Worm (Caenorhabditis elegans) whole organism, late embryonic: ENCODE measurements around the gene fars-3.

Source experiments
- C08G9.2 ChIP-seq: sonication (generic microtip); optimal IDR thresholded peaks from 2 replicates; lab custom pipeline; 2016; ENCODE audit warnings: mild to moderate bottlenecking, missing genetic modification characterization, moderate library complexity, missing compliant biosample characterization
- K09A11.1 ChIP-seq: sonication (generic microtip); optimal IDR thresholded peaks from 2 replicates; lab custom pipeline; 2017; ENCODE audit warnings: antibody characterized with exemption, mild to moderate bottlenecking, missing genetic modification characterization, missing compliant biosample characterization; ENCODE audit not compliant: insufficient read depth
- T23F11.4 ChIP-seq: fragments of 200-800 bp; sonication (Bioruptor generic); optimal IDR thresholded peaks from 2 replicates; lab custom pipeline; 2018; ENCODE audit warnings: mild to moderate bottlenecking, missing genetic modification characterization, missing compliant biosample characterization
- ahr-1 ChIP-seq: sonication (generic microtip); optimal IDR thresholded peaks from 2 replicates; lab custom pipeline; 2016; ENCODE audit warnings: missing genetic modification characterization, missing compliant biosample characterization
- ceh-19 ChIP-seq: fragments of 200-800 bp; sonication (Bioruptor generic); optimal IDR thresholded peaks from 2 replicates; lab custom pipeline; 2018; ENCODE audit warnings: mild to moderate bottlenecking, missing genetic modification characterization, missing compliant biosample characterization
- ceh-30 ChIP-seq: fragments of 150-350 bp; optimal IDR thresholded peaks from 2 replicates; lab custom pipeline; 2014; ENCODE audit warnings: missing biosample characterization, missing genetic modification characterization
- ceh-31 ChIP-seq: sonication (generic microtip); optimal IDR thresholded peaks from 2 replicates; lab custom pipeline; 2016; ENCODE audit warnings: missing genetic modification characterization, missing compliant biosample characterization
- ceh-48 ChIP-seq: sonication (generic microtip); optimal IDR thresholded peaks from 2 replicates; lab custom pipeline; 2016; ENCODE audit warnings: missing genetic modification characterization, inconsistent platforms, missing compliant biosample characterization
- ceh-9 ChIP-seq: sonication (generic microtip); optimal IDR thresholded peaks from 2 replicates; lab custom pipeline; 2016; ENCODE audit warnings: mild to moderate bottlenecking, missing genetic modification characterization, inconsistent platforms, missing compliant biosample characterization
- dve-1 ChIP-seq: sonication (generic microtip); optimal IDR thresholded peaks from 2 replicates; lab custom pipeline; 2017; ENCODE audit warnings: antibody characterized with exemption, mild to moderate bottlenecking, missing genetic modification characterization, missing compliant biosample characterization
- elt-2 ChIP-seq: sonication (generic microtip); optimal IDR thresholded peaks from 2 replicates; lab custom pipeline; 2016; ENCODE audit warnings: missing genetic modification reagents, missing genetic modification characterization, missing compliant biosample characterization
- fkh-10 ChIP-seq: fragments of 150-350 bp; optimal IDR thresholded peaks from 2 replicates; lab custom pipeline; 2014; ENCODE audit warnings: missing biosample characterization, missing genetic modification reagents, missing genetic modification characterization
- hlh-13 ChIP-seq: fragments of 200-800 bp; sonication (Bioruptor generic); optimal IDR thresholded peaks from 2 replicates; lab custom pipeline; 2018; ENCODE audit warnings: mild to moderate bottlenecking, missing genetic modification characterization, missing compliant biosample characterization
- hlh-8 ChIP-seq: sonication (generic microtip); optimal IDR thresholded peaks from 2 replicates; lab custom pipeline; 2016; ENCODE audit warnings: missing genotype, missing genetic modification characterization, missing compliant biosample characterization
- lim-6 ChIP-seq: sonication (generic microtip); optimal IDR thresholded peaks from 2 replicates; lab custom pipeline; 2016; ENCODE audit warnings: missing genetic modification characterization, missing compliant biosample characterization
- lin-11 ChIP-seq: fragments of 200-800 bp; sonication (Bioruptor generic); optimal IDR thresholded peaks from 2 replicates; lab custom pipeline; 2018; ENCODE audit warnings: mild to moderate bottlenecking, missing genetic modification characterization, missing compliant biosample characterization
- madf-2 ChIP-seq: sonication (generic microtip); optimal IDR thresholded peaks from 2 replicates; lab custom pipeline; 2017; ENCODE audit warnings: missing genetic modification characterization, missing compliant biosample characterization
- mec-3 ChIP-seq: sonication (generic microtip); optimal IDR thresholded peaks from 2 replicates; lab custom pipeline; 2016; ENCODE audit warnings: borderline replicate concordance, missing genetic modification characterization, missing compliant biosample characterization
- nfya-1 ChIP-seq: sonication (generic microtip); optimal IDR thresholded peaks from 2 replicates; lab custom pipeline; 2017; ENCODE audit warnings: missing genetic modification characterization, mild to moderate bottlenecking, missing compliant biosample characterization, antibody characterized with exemption, moderate library complexity
- nhr-11 ChIP-seq: fragments of 150-350 bp; optimal IDR thresholded peaks from 2 replicates; lab custom pipeline; 2014; ENCODE audit warnings: missing biosample characterization, missing genetic modification characterization
- nhr-232 ChIP-seq: sonication (generic microtip); optimal IDR thresholded peaks from 2 replicates; lab custom pipeline; 2016; ENCODE audit warnings: missing genetic modification characterization, missing compliant biosample characterization
- pat-9 ChIP-seq: fragments of 200-800 bp; sonication (Bioruptor generic); optimal IDR thresholded peaks from 2 replicates; lab custom pipeline; 2018; ENCODE audit warnings: mild to moderate bottlenecking, missing genetic modification characterization, moderate library complexity, missing compliant biosample characterization
- pha-2 ChIP-seq: sonication (generic microtip); optimal IDR thresholded peaks from 2 replicates; lab custom pipeline; 2017; ENCODE audit warnings: mild to moderate bottlenecking, missing genetic modification characterization, missing compliant biosample characterization
- pha-4 ChIP-seq: fragments of 150-350 bp; optimal IDR thresholded peaks from 2 replicates; lab custom pipeline; 2018; ENCODE audit warnings: missing biosample characterization, missing genetic modification reagents, missing genetic modification characterization
- pqm-1 ChIP-seq: sonication (generic microtip); optimal IDR thresholded peaks from 2 replicates; lab custom pipeline; 2016; ENCODE audit warnings: missing genetic modification characterization, missing compliant biosample characterization
- pros-1 ChIP-seq: fragments of 150-350 bp; optimal IDR thresholded peaks from 2 replicates; lab custom pipeline; 2014; ENCODE audit warnings: missing biosample characterization, missing genetic modification reagents, missing genetic modification characterization
- ref-2 ChIP-seq: sonication (generic microtip); optimal IDR thresholded peaks from 2 replicates; lab custom pipeline; 2016; ENCODE audit warnings: missing genetic modification characterization, missing compliant biosample characterization
- rnt-1 ChIP-seq: sonication (generic microtip); optimal IDR thresholded peaks from 2 replicates; lab custom pipeline; 2016; ENCODE audit warnings: missing genetic modification characterization, missing compliant biosample characterization
- sox-4 ChIP-seq: sonication (generic microtip); optimal IDR thresholded peaks from 2 replicates; lab custom pipeline; 2017; ENCODE audit warnings: mild to moderate bottlenecking, missing genetic modification characterization, inconsistent platforms, missing compliant biosample characterization
- tbx-2 ChIP-seq: sonication (generic microtip); optimal IDR thresholded peaks from 2 replicates; lab custom pipeline; 2016; ENCODE audit warnings: missing genetic modification characterization, missing compliant biosample characterization
- tbx-7 ChIP-seq: sonication (generic microtip); optimal IDR thresholded peaks from 2 replicates; lab custom pipeline; 2016; ENCODE audit warnings: missing genotype, missing genetic modification characterization, missing compliant biosample characterization
- unc-3 ChIP-seq, 2 experiments: fragments of 200-800 bp in 1 of 2; sonication (Bioruptor generic) in 1 of 2; sonication (generic microtip) in 1 of 2; conservative IDR thresholded peaks in 1 of 2; optimal IDR thresholded peaks in 1 of 2; 2 replicates each; pipeline versions ENCODE4 v1.3.6 to Lab custom; 2016 to 2022; ENCODE audit warnings: missing compliant biosample characterization in 2 of 2, missing genetic modification characterization in 2 of 2, missing genetic modification reagents in 1 of 2
- unc-86 ChIP-seq: sonication (generic microtip); optimal IDR thresholded peaks from 2 replicates; lab custom pipeline; 2016; ENCODE audit warnings: missing genetic modification characterization, missing compliant biosample characterization
- zip-5 ChIP-seq: sonication (generic microtip); optimal IDR thresholded peaks from 2 replicates; lab custom pipeline; 2016; ENCODE audit warnings: missing genetic modification characterization, missing compliant biosample characterization

Gene fars-3

DNA sequence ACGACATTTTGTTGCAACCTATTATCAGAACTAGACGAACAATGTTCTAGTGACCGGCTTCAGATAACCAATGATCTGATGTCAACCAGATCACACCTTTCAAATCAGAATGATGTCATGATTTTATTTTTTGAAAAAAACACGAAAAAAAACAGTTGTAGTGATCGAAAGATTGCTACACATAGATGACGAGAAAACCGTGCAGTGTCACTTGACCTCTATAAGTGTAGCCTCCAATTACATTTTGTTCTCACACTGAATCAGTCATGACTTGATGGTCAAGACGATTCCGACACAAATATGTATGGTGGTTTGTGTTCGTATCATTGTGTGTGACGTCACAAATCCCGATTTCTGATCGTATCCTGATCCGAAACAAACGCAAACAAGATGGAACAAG is 24.6 kb upstream of the fars-3 start:
- TF ChIP-seq ceh-30 (tag; lab: Kevin White, UChicago) (no peak), dve-1 (tag; lab: Kevin White, UChicago) (no peak), pha-4 (tag; lab: Kevin White, UChicago) (no peak), ceh-9 (tag; lab: Kevin White, UChicago) (no peak)

ce11 chrII:8440792-8441191 is 23.9 kb upstream of the fars-3 start:
- TF ChIP-seq lim-6 (no peak), mec-3 (tag; lab: Kevin White, UChicago) (no peak), fkh-10 (GFP tag; lab: Kevin White, UChicago) (no peak), unc-3 (GFP tag; conservative IDR thresholded peaks at IDR 0.05; lab: Robert Waterston, UW) (no peak), unc-3 (tag; optimal IDR thresholded peaks at IDR 0.05; lab: Kevin White, UChicago) (no peak), pqm-1 (tag; lab: Kevin White, UChicago) (no peak), pat-9 (tag; lab: Kevin White, UChicago) (no peak), nhr-232 (tag; lab: Kevin White, UChicago) (no peak), ref-2 (tag; lab: Kevin White, UChicago) (no peak), ceh-31 (tag; lab: Kevin White, UChicago) (no peak), nhr-11 (tag; lab: Kevin White, UChicago) (no peak), ahr-1 (no peak)

- no peak for TF ChIP-seq ceh-19 (GFP tag; lab: Kevin White, UChicago)
- TF ChIP-seq pat-9 (tag; lab: Kevin White, UChicago), result no peak
- TF ChIP-seq ahr-1, result no peak
- no peak for TF ChIP-seq lin-11 (tag; lab: Kevin White, UChicago)
- no peak for TF ChIP-seq sox-4 (tag; lab: Kevin White, UChicago)
- TF ChIP-seq, all 69 proteins: peak for 0
These were observed 23.1 kb upstream of the fars-3 start for ce11 chrII:8441519-8441918.

DNA sequence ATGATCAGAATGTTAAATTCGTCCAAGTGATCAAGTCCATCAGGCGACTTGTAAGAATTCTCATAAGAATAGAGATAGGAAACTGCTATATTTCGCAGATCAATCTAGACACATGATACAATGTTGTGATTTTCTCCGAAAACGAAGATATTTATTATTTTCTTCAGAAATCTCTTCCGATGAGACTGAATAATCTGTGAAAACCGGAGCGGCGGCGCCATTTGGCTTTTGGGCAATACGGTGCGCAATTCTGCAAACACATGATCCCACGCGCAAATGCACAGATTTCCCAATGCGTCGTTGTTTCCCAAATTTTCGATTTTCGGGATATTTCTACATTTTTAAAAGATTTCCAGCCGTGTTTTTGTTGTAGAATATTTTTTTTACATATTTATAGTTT is 22.5 kb upstream of the fars-3 start:
- peak; percentile 28 for TF ChIP-seq nfya-1 (tag; lab: Kevin White, UChicago)
- no peak for TF ChIP-seq unc-3 (GFP tag; conservative IDR thresholded peaks at IDR 0.05; lab: Robert Waterston, UW)
- peak; percentile 10 for TF ChIP-seq unc-3 (tag; optimal IDR thresholded peaks at IDR 0.05; lab: Kevin White, UChicago)
- TF ChIP-seq ceh-9 (tag; lab: Kevin White, UChicago), result no peak
- peak; percentile 14 for TF ChIP-seq unc-86 (tag; lab: Kevin White, UChicago)
- peak; percentile 35 for TF ChIP-seq dve-1 (tag; lab: Kevin White, UChicago)
- TF ChIP-seq lin-11 (tag; lab: Kevin White, UChicago), result no peak
- TF ChIP-seq elt-2 (tag; lab: Kevin White, UChicago), result peak; percentile 25
- TF ChIP-seq tbx-2, result peak; percentile 14
- TF ChIP-seq, all 69 proteins: peak for 6

ce11 chrII:8442717-8443223 is 21.9 kb upstream of the fars-3 start, which contains the start of gene eif-3.G:
eif-3.G (plus strand) TSS chrII:8442767.
- TF ChIP-seq lim-6 (no peak), hlh-13 (GFP tag; lab: Kevin White, UChicago) (no peak), pha-2 (no peak), K09A11.1 (no peak), C08G9.2 (no peak), nhr-11 (tag; lab: Kevin White, UChicago) (no peak), madf-2 (tag; lab: Kevin White, UChicago) (no peak), rnt-1 (tag; lab: Kevin White, UChicago) (no peak), tbx-7 (no peak), T23F11.4 (GFP tag; lab: Kevin White, UChicago) (no peak), pros-1 (no peak), hlh-8 (tag; lab: Kevin White, UChicago) (no peak), zip-5 (tag; lab: Kevin White, UChicago) (no peak), ceh-48 (tag; lab: Kevin White, UChicago) (no peak)
